Worm (Caenorhabditis elegans) whole organism, L1 larva: Measurements from ENCODE around the gene F58E6.11.
A peak's percentile ranks its signal among the peaks of the same experiment; 100 is the strongest.

Experiments used
- C16A3.4 ChIP-seq: fragments of 150-350 bp; optimal IDR thresholded peaks from 2 replicates; lab custom pipeline; 2014; ENCODE audit warnings: missing biosample characterization, missing genetic modification characterization
- C34B4.2 ChIP-seq: sonication (generic microtip); optimal IDR thresholded peaks from 2 replicates; lab custom pipeline; 2017; ENCODE audit warnings: mild to moderate bottlenecking, missing genetic modification characterization, missing compliant biosample characterization
- blmp-1 ChIP-seq: fragments of 150-350 bp; optimal IDR thresholded peaks from 2 replicates; lab custom pipeline; 2014; ENCODE audit warnings: missing biosample characterization, missing genetic modification characterization
- ceh-82 ChIP-seq, 3 experiments: fragments of 150-350 bp in 1 of 3; sonication (generic microtip) in 2 of 3; optimal IDR thresholded peaks; 2 replicates each; lab custom pipeline; 2014 to 2017; ENCODE audit warnings: missing biosample characterization in 3 of 3, missing genetic modification characterization in 3 of 3
- dpl-1 ChIP-seq, 3 experiments: fragments of 150-350 bp in 2 of 3; sonication (generic microtip) in 1 of 3; optimal IDR thresholded peaks; 2 replicates each; lab custom pipeline; 2014 to 2017; ENCODE audit warnings: missing biosample characterization in 3 of 3, missing genetic modification characterization in 3 of 3, missing genetic modification reagents in 3 of 3
- dsc-1 ChIP-seq: sonication (generic microtip); optimal IDR thresholded peaks from 2 replicates; lab custom pipeline; 2016; ENCODE audit warnings: mild to moderate bottlenecking, missing genetic modification characterization, missing compliant biosample characterization
- efl-3 ChIP-seq: fragments of 200-800 bp; sonication (Bioruptor generic); optimal IDR thresholded peaks from 2 replicates; lab custom pipeline; 2018; ENCODE audit warnings: mild to moderate bottlenecking, missing genetic modification characterization, missing compliant biosample characterization
- egl-27 ChIP-seq, 2 experiments: fragments of 150-350 bp in 1 of 2; sonication (generic microtip); optimal IDR thresholded peaks; 3 replicates each; lab custom pipeline; 2017 to 2018; ENCODE audit warnings: missing biosample characterization in 2 of 2, missing genetic modification characterization in 2 of 2, missing genetic modification reagents in 2 of 2
- elt-2 ChIP-seq: sonication (generic microtip); optimal IDR thresholded peaks from 2 replicates; lab custom pipeline; 2016; ENCODE audit warnings: missing genetic modification characterization, mild to moderate bottlenecking, inconsistent platforms, missing compliant biosample characterization, missing genetic modification reagents
- elt-3 ChIP-seq, 6 experiments: fragments of 150-350 bp in 1 of 6; sonication (generic microtip); optimal IDR thresholded peaks; 2 replicates each; lab custom pipeline; 2017 to 2018; ENCODE audit warnings: missing biosample characterization in 6 of 6, missing genetic modification characterization in 6 of 6, inconsistent platforms in 1 of 6
- ets-5 ChIP-seq: fragments of 200-800 bp; sonication (Bioruptor generic); IDR thresholded peaks from 2 replicates; pipeline ENCODE4 v1.3.6; 2022; ENCODE audit warnings: missing genetic modification characterization, missing compliant biosample characterization
- fkh-10 ChIP-seq: sonication (generic microtip); optimal IDR thresholded peaks from 2 replicates; lab custom pipeline; 2017; ENCODE audit warnings: missing biosample characterization, missing genetic modification reagents, missing genetic modification characterization
- fkh-8 ChIP-seq: sonication (generic microtip); optimal IDR thresholded peaks from 2 replicates; lab custom pipeline; 2016; ENCODE audit warnings: mild to moderate bottlenecking, missing genetic modification characterization, missing compliant biosample characterization
- grh-1 ChIP-seq: fragments of 200-800 bp; sonication (Bioruptor generic); IDR thresholded peaks from 2 replicates; pipeline ENCODE4 v1.3.6; 2022; ENCODE audit warnings: missing genetic modification reagents, missing genetic modification characterization, missing compliant biosample characterization
- hlh-17 ChIP-seq: fragments of 200-800 bp; sonication (Bioruptor generic); optimal IDR thresholded peaks from 2 replicates; lab custom pipeline; 2018; ENCODE audit warnings: missing genetic modification characterization, mild to moderate bottlenecking, missing compliant biosample characterization, moderate library complexity, borderline replicate concordance
- hlh-4 ChIP-seq: sonication (generic microtip); optimal IDR thresholded peaks from 2 replicates; lab custom pipeline; 2016; ENCODE audit warnings: mild to moderate bottlenecking, missing genetic modification characterization, missing compliant biosample characterization
- irx-1 ChIP-seq: sonication (generic microtip); optimal IDR thresholded peaks from 2 replicates; lab custom pipeline; 2016; ENCODE audit warnings: missing genetic modification characterization, missing compliant biosample characterization
- jun-1 ChIP-seq: fragments of 150-350 bp; optimal IDR thresholded peaks from 2 replicates; lab custom pipeline; 2014; ENCODE audit warnings: missing biosample characterization, missing genetic modification reagents, missing genetic modification characterization
- lin-14 ChIP-seq: fragments of 200-800 bp; sonication (Bioruptor generic); optimal IDR thresholded peaks from 2 replicates; lab custom pipeline; 2018; ENCODE audit warnings: mild to moderate bottlenecking, missing genetic modification characterization, moderate library complexity, missing compliant biosample characterization
- lin-15B ChIP-seq: fragments of 150-350 bp; sonication (generic microtip); optimal IDR thresholded peaks from 3 replicates; lab custom pipeline; 2014; ENCODE audit warnings: missing biosample characterization, missing genetic modification characterization
- lin-35 ChIP-seq, 2 experiments: fragments of 150-350 bp; optimal IDR thresholded peaks; 2 replicates each; lab custom pipeline; 2014; ENCODE audit warnings: missing biosample characterization in 2 of 2, missing genetic modification characterization in 2 of 2, missing genetic modification reagents in 2 of 2
- lin-39 ChIP-seq: fragments of 150-350 bp; optimal IDR thresholded peaks from 2 replicates; lab custom pipeline; 2014; ENCODE audit warnings: missing biosample characterization, missing genetic modification reagents, missing genetic modification characterization
- lir-3 ChIP-seq: sonication (generic microtip); optimal IDR thresholded peaks from 2 replicates; lab custom pipeline; 2016; ENCODE audit warnings: mild to moderate bottlenecking, missing genetic modification characterization, moderate library complexity, missing compliant biosample characterization; ENCODE audit not compliant: poor library complexity
- lsy-2 ChIP-seq, 2 experiments: fragments of 150-350 bp; optimal IDR thresholded peaks; 2 replicates each; lab custom pipeline; 2014; ENCODE audit warnings: missing biosample characterization in 2 of 2, missing genetic modification characterization in 2 of 2
- mab-9 ChIP-seq: fragments of 200-800 bp; sonication (Bioruptor generic); IDR thresholded peaks from 2 replicates; pipeline ENCODE4 v1.3.6; 2022; ENCODE audit warnings: missing genetic modification reagents, missing genetic modification characterization, missing compliant biosample characterization
- mef-2 ChIP-seq: fragments of 150-350 bp; optimal IDR thresholded peaks from 2 replicates; lab custom pipeline; 2014; ENCODE audit warnings: missing biosample characterization, missing genetic modification characterization
- nhr-12 ChIP-seq: sonication (generic microtip); optimal IDR thresholded peaks from 2 replicates; lab custom pipeline; 2017; ENCODE audit warnings: missing biosample characterization, missing genetic modification characterization
- nhr-19 ChIP-seq: fragments of 200-800 bp; sonication (Bioruptor generic); conservative IDR thresholded peaks from 2 replicates; pipeline ENCODE4 v1.3.6; 2022; ENCODE audit warnings: missing genetic modification characterization, missing compliant biosample characterization
- nhr-71 ChIP-seq: sonication (generic microtip); optimal IDR thresholded peaks from 2 replicates; lab custom pipeline; 2016; ENCODE audit warnings: mild to moderate bottlenecking, missing genetic modification characterization, moderate library complexity, missing compliant biosample characterization
- nhr-85 ChIP-seq: sonication (generic microtip); peaks from one replicate; lab custom pipeline; 2016; ENCODE audit warnings: missing genetic modification characterization, inconsistent platforms, missing compliant biosample characterization
- nhr-90 ChIP-seq: sonication (generic microtip); optimal IDR thresholded peaks from 2 replicates; lab custom pipeline; 2016; ENCODE audit warnings: mild to moderate bottlenecking, missing genetic modification characterization, missing compliant biosample characterization; ENCODE audit not compliant: poor library complexity
- pax-3 ChIP-seq: fragments of 200-800 bp; sonication (Bioruptor generic); optimal IDR thresholded peaks from 2 replicates; lab custom pipeline; 2018; ENCODE audit warnings: mild to moderate bottlenecking, missing genetic modification characterization, moderate library complexity, missing compliant biosample characterization
- rnt-1 ChIP-seq: sonication (generic microtip); optimal IDR thresholded peaks from 2 replicates; lab custom pipeline; 2016; ENCODE audit warnings: mild to moderate bottlenecking, missing genetic modification characterization, moderate library complexity, missing compliant biosample characterization
- skn-1 ChIP-seq: fragments of 150-350 bp; optimal IDR thresholded peaks from 2 replicates; lab custom pipeline; 2014; ENCODE audit warnings: missing biosample characterization, missing genetic modification characterization
- snu-23 ChIP-seq: sonication (generic microtip); optimal IDR thresholded peaks from 2 replicates; lab custom pipeline; 2016; ENCODE audit warnings: missing genetic modification characterization, missing compliant biosample characterization
- sox-4 ChIP-seq: sonication (generic microtip); optimal IDR thresholded peaks from 2 replicates; lab custom pipeline; 2016; ENCODE audit warnings: missing genetic modification characterization, missing compliant biosample characterization
- sptf-1 ChIP-seq: fragments of 150-350 bp; optimal IDR thresholded peaks from 2 replicates; lab custom pipeline; 2014; ENCODE audit warnings: missing biosample characterization, missing genetic modification characterization
- sup-37 ChIP-seq: fragments of 200-800 bp; sonication (Bioruptor generic); optimal IDR thresholded peaks from 2 replicates; lab custom pipeline; 2018; ENCODE audit warnings: mild to moderate bottlenecking, missing genetic modification characterization, missing compliant biosample characterization
- swsn-7 ChIP-seq: sonication (generic microtip); optimal IDR thresholded peaks from 2 replicates; lab custom pipeline; 2016; ENCODE audit warnings: missing genetic modification characterization, missing compliant biosample characterization
- tbx-2 ChIP-seq: sonication (generic microtip); optimal IDR thresholded peaks from 2 replicates; lab custom pipeline; 2016; ENCODE audit warnings: missing genetic modification characterization, missing compliant biosample characterization
- unc-130 ChIP-seq: fragments of 150-350 bp; optimal IDR thresholded peaks from 2 replicates; lab custom pipeline; 2017; ENCODE audit warnings: missing biosample characterization, missing genetic modification characterization, inconsistent platforms
- unc-30 ChIP-seq: sonication (generic microtip); optimal IDR thresholded peaks from 2 replicates; lab custom pipeline; 2017; ENCODE audit warnings: missing biosample characterization, missing genetic modification characterization
- unc-62 ChIP-seq: fragments of 150-350 bp; optimal IDR thresholded peaks from 2 replicates; lab custom pipeline; 2014; ENCODE audit warnings: missing biosample characterization, missing genetic modification reagents, missing genetic modification characterization
- unc-98 ChIP-seq: fragments of 200-800 bp; sonication (Bioruptor generic); IDR thresholded peaks from 2 replicates; pipeline ENCODE4 v1.3.6; 2022; ENCODE audit warnings: missing genetic modification characterization, missing compliant biosample characterization
- ztf-11 ChIP-seq, 2 experiments: sonication (generic microtip); optimal IDR thresholded peaks; 2 replicates each; lab custom pipeline; 2016 to 2017; ENCODE audit warnings: missing genetic modification characterization in 2 of 2, missing biosample characterization in 1 of 2, missing compliant biosample characterization in 1 of 2

The F58E6.11 gene

DNA sequence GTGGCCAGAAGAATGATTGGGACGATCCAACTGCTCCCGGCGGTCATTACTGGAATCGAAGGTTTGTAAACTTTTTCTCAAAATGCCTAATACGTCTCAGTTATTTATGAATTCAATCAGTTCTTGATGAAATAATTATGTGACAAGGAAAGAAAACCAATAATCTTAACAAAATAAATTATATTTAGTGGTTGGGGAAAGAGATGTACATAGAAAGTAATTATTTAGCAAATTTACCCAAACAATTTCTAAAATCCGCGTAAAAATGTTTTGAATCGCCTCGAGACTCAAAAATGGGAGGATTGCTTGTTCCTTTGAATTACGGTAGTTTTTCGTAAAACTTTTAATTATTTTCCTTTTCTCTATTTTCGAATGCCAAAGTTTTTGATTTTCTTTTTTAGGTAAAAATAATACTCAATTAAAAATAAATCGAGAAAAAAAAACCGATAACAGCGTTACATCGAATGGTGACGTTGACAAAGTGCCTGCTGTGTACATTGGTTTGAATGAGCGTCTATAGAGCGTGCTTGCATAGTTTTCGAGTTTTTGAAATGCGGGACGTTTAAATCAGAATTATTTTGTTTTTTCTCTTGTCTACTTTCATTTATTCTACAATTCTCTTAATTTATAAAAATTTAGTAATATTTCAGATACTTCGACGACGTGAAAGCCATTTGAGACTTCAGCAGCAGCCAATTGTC, 28.2 kb downstream of the F58E6.11 start, which contains the start of the genes aagr-3 and drap-1 (continued):
- TF ChIP-seq snu-23 (GFP tag; lab: Kevin White, UChicago) (peak; percentile 51), skn-1 (tag; lab: Kevin White, UChicago) (peak; percentile 12), unc-62 (no peak), elt-2 (tag; lab: Kevin White, UChicago) (peak; percentile 11), ceh-82 (tag; optimal IDR thresholded peaks at IDR 0.05; lab: Kevin White, UChicago) (peak in 1 of 3 experiments; percentile 31), lin-14 (GFP tag; lab: Kevin White, UChicago) (peak; percentile 58), egl-27 (tag; optimal IDR thresholded peaks at IDR 0.05; lab: Kevin White, UChicago) (no peak), lin-15B (tag; lab: Kevin White, UChicago) (peak; percentile 56), sup-37 (no peak), lsy-2 (tag; optimal IDR thresholded peaks at IDR 0.05; lab: Kevin White, UChicago) (peak; percentile 51 to 88)

DNA sequence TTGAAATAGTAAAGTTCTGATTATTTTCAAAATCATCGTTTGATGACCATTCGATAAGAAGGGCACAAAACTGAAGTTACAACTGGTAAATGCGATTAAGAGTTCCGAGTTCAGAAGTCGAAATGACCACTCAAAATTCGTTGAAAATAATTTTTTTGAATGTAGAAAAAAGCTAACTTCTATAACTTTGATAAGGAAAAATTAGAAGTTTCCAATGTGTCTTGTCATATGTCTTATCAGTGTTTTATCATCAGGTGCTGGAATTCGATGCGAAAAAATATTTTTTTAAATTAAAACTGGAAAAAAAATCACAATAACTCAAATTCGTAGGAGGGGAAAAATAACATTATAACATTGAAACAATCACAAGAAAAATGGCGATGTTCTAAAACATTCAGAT, 32.1 kb downstream of the F58E6.11 start:
- TF ChIP-seq nhr-12 (no peak), lin-35 (GFP tag; optimal IDR thresholded peaks at IDR 0.05; lab: Kevin White, UChicago) (peak in 1 of 2 experiments; percentile 8), dsc-1 (no peak), mab-9 (no peak), elt-2 (tag; lab: Kevin White, UChicago) (peak; percentile 21)

DNA sequence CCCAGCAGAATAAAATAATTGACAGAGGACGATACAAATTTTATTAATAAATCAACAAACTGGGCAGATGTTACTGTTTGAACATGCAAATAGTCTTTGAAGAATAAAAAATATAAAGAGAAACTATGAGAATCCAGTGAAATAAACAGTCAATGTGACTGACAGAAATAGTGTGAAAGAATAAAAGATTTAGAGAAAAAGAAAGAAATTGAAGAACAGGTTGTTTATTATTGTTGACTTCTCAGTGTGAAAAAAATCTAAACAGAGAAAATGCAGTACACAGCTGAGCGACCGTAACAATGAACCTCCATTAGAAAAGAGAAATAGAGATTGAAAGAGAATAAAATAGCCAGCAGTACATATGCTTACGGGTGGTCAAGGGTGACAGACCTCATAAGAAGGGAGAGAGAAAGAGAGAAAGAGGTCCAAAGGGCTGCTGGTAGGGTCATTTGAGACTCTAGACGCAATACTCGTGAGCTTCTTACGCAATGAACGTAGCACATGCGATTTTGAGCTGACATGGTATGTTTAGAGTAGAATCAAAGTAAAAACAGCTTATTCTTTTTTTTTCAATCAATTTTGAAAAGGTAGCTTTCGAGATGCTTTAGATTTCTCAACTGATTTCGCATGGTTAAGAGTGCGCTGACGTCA, 33.6 kb downstream of the F58E6.11 start, which contains the start of gene slcr-46.3:
Gene slcr-46.3, minus strand, starts transcription at position 86 of the 651 bp plus-strand sequence.
- TF ChIP-seq C34B4.2 (tag; lab: Kevin White, UChicago), result no peak
- TF ChIP-seq sptf-1 (tag; lab: Kevin White, UChicago), result no peak
- TF ChIP-seq ztf-11 (tag; optimal IDR thresholded peaks at IDR 0.05; lab: Kevin White, UChicago), result no peak
- TF ChIP-seq fkh-10, result no peak
- TF ChIP-seq nhr-12, result no peak
- TF ChIP-seq elt-3 (tag; optimal IDR thresholded peaks at IDR 0.05; lab: Kevin White, UChicago), result peak in 1 of 6 experiments; percentile 9
- TF ChIP-seq C16A3.4 (tag; lab: Kevin White, UChicago), result peak; percentile 13
- no peak for TF ChIP-seq unc-30
- peak; percentile 76 for TF ChIP-seq nhr-85 (tag; lab: Kevin White, UChicago)
- no peak for TF ChIP-seq unc-62
- no peak for TF ChIP-seq mef-2 (tag; lab: Kevin White, UChicago)
- TF ChIP-seq grh-1 (GFP tag; lab: Robert Waterston, UW), result no peak
- no peak for TF ChIP-seq hlh-17 (GFP tag; lab: Kevin White, UChicago)
- TF ChIP-seq lir-3 (tag; lab: Kevin White, UChicago), result no peak
- peak in 1 of 2 experiments; percentile 37 for TF ChIP-seq lin-35 (GFP tag; optimal IDR thresholded peaks at IDR 0.05; lab: Kevin White, UChicago)
- TF ChIP-seq lin-39 (tag; lab: Kevin White, UChicago), result no peak
- TF ChIP-seq irx-1 (tag; lab: Kevin White, UChicago), result no peak
- TF ChIP-seq unc-130 (tag; lab: Kevin White, UChicago), result no peak
- TF ChIP-seq rnt-1 (tag; lab: Kevin White, UChicago), result no peak
- TF ChIP-seq tbx-2 (tag; lab: Kevin White, UChicago), result no peak
- no peak for TF ChIP-seq elt-2 (tag; lab: Kevin White, UChicago)
- TF ChIP-seq sox-4, result no peak
- peak; percentile 25 for TF ChIP-seq blmp-1
- TF ChIP-seq hlh-4 (tag; lab: Kevin White, UChicago), result no peak
- TF ChIP-seq nhr-19 (GFP tag; lab: Robert Waterston, UW), result no peak
- TF ChIP-seq fkh-8 (tag; lab: Kevin White, UChicago), result no peak
- no peak for TF ChIP-seq efl-3 (GFP tag; lab: Kevin White, UChicago)
- no peak for TF ChIP-seq jun-1
- no peak for TF ChIP-seq swsn-7
- TF ChIP-seq nhr-90 (tag; lab: Kevin White, UChicago), result no peak
- TF ChIP-seq ets-5, result no peak
- TF ChIP-seq pax-3 (tag; lab: Kevin White, UChicago), result no peak
- TF ChIP-seq dpl-1 (GFP tag; optimal IDR thresholded peaks at IDR 0.05; lab: Kevin White, UChicago), result peak in 1 of 3 experiments; percentile 5
- TF ChIP-seq mab-9, result no peak
- no peak for TF ChIP-seq unc-98 (GFP tag; lab: Robert Waterston, UW)
- no peak for TF ChIP-seq nhr-71
- TF ChIP-seq lsy-2 (tag; optimal IDR thresholded peaks at IDR 0.05; lab: Kevin White, UChicago), result peak in 1 of 2 experiments; percentile 49
- TF ChIP-seq snu-23 (GFP tag; lab: Kevin White, UChicago), result peak; percentile 21
